Worm (Caenorhabditis elegans) whole organism, L4 larva: Measurements from ENCODE around the gene C03B1.9.

Experiments used
- ama-1 ChIP-seq: fragments of 150-350 bp; optimal IDR thresholded peaks from 2 replicates; lab custom pipeline; 2014; ENCODE audit warnings: inconsistent platforms, mixed read lengths
- egl-27 ChIP-seq: sonication (generic microtip); optimal IDR thresholded peaks from 3 replicates; lab custom pipeline; 2017; ENCODE audit warnings: missing biosample characterization, missing genetic modification reagents, missing genetic modification characterization
- lin-1 ChIP-seq: fragments of 200-800 bp; sonication (Bioruptor generic); IDR thresholded peaks from 2 replicates; pipeline ENCODE4 v1.3.6; 2022; ENCODE audit warnings: missing genetic modification reagents, missing genetic modification characterization, missing compliant biosample characterization
- nhr-111 ChIP-seq: fragments of 200-800 bp; sonication (Bioruptor generic); optimal IDR thresholded peaks from 2 replicates; lab custom pipeline; 2018; ENCODE audit warnings: mild to moderate bottlenecking, missing genetic modification characterization, missing compliant biosample characterization

DNA sequence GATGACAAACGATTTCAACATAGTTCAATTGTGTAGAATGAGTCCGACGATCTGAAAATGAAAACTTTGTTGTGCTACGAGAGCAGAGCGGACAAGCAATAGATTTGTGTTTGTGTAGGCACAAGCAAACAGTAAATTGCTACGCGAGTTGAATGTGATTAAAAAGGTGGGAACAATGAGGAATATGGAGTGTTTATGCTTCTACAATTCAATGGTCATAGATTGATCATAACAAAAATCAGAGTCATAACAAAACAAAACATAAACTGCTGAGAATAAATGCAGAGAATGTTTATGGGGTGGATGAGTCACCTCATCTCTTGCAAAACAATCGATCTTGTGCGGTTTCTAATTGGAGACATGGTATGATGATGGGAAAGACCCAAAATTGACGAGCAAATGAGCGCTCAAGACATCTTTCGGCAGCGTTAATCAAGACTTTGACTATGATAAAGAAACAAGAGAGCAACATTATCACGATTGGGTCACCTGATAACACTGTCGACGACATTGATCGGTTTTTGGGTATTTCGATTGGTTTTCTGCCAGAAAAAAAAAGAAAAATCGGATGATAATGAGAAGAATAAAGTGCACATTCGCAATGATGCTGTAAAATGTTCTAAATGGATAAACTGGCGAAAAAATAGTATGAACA, 30.8 kb upstream of the C03B1.9 start, which contains the start of gene lmp-1:
- TF ChIP-seq egl-27 (tag; lab: Kevin White, UChicago) (no peak), lin-1 (GFP tag; lab: Robert Waterston, UW) (no peak), ama-1 (lab: Kevin White, UChicago) (no peak), nhr-111 (GFP tag; lab: Kevin White, UChicago) (no peak)
